Fruit fly (Drosophila melanogaster) whole organism, prepupa: ENCODE data around the gene fipi.

Source experiments
- Blimp-1 ChIP-seq: fragments of 200-800 bp; sonication (Bioruptor generic); optimal IDR thresholded peaks from 3 replicates; lab custom pipeline; 2017; ENCODE audit warnings: missing biosample characterization, missing genetic modification characterization, mild to moderate bottlenecking, moderate library complexity, missing genetic modification reagents
- CG10631 ChIP-seq: fragments of 200-800 bp; sonication (Bioruptor generic); optimal IDR thresholded peaks from 2 replicates; lab custom pipeline; 2016; ENCODE audit warnings: missing biosample characterization, missing genetic modification characterization
- CG10669 ChIP-seq: fragments of 200-800 bp; sonication (Bioruptor generic); optimal IDR thresholded peaks from 3 replicates; lab custom pipeline; 2018; ENCODE audit warnings: missing biosample characterization, mild to moderate bottlenecking, missing genetic modification characterization, moderate library complexity
- CG11294 ChIP-seq: fragments of 200-800 bp; sonication (Bioruptor generic); IDR thresholded peaks from 2 replicates; pipeline ENCODE4 v1.3.6; 2022; ENCODE audit warnings: missing biosample characterization, missing genetic modification characterization
- CG11902 ChIP-seq: fragments of 200-800 bp; sonication (Bioruptor generic); optimal IDR thresholded peaks from 3 replicates; lab custom pipeline; 2016; ENCODE audit warnings: missing biosample characterization, missing genetic modification characterization
- CG1621 ChIP-seq: fragments of 200-800 bp; sonication (Bioruptor generic); optimal IDR thresholded peaks from 3 replicates; lab custom pipeline; 2018; ENCODE audit warnings: missing biosample characterization, mild to moderate bottlenecking, missing genetic modification characterization
- CG16779 ChIP-seq: fragments of 200-800 bp; sonication (Bioruptor generic); optimal IDR thresholded peaks from 3 replicates; lab custom pipeline; 2017; ENCODE audit warnings: missing biosample characterization, mild to moderate bottlenecking, missing genetic modification characterization
- CG3032 ChIP-seq: fragments of 200-800 bp; optimal IDR thresholded peaks from 2 replicates; lab custom pipeline; 2019; ENCODE audit warnings: missing biosample characterization, mild to moderate bottlenecking, missing genetic modification characterization, moderate library complexity
- CG31627 ChIP-seq: fragments of 200-800 bp; sonication (Bioruptor generic); optimal IDR thresholded peaks from 3 replicates; lab custom pipeline; 2016; ENCODE audit warnings: missing biosample characterization, missing genetic modification characterization
- CG32006 ChIP-seq: fragments of 200-800 bp; sonication (Bioruptor generic); optimal IDR thresholded peaks from 3 replicates; lab custom pipeline; 2017; ENCODE audit warnings: missing biosample characterization, mild to moderate bottlenecking, missing genetic modification characterization
- CG3919 ChIP-seq: fragments of 200-800 bp; sonication (Bioruptor generic); optimal IDR thresholded peaks from 3 replicates; lab custom pipeline; 2016; ENCODE audit warnings: missing biosample characterization, missing genetic modification characterization
- CG4318 ChIP-seq: fragments of 200-800 bp; sonication (Bioruptor generic); optimal IDR thresholded peaks from 3 replicates; lab custom pipeline; 2017; ENCODE audit warnings: missing biosample characterization, mild to moderate bottlenecking, missing genetic modification characterization
- CG6163 ChIP-seq: fragments of 200-800 bp; sonication (Bioruptor generic); IDR thresholded peaks from 3 replicates; pipeline ENCODE4 v1.3.6; 2022; ENCODE audit warnings: missing biosample characterization, missing genetic modification characterization
- CG6276 ChIP-seq: fragments of 200-800 bp; sonication (Bioruptor generic); optimal IDR thresholded peaks from 2 replicates; lab custom pipeline; 2017; ENCODE audit warnings: missing biosample characterization, mild to moderate bottlenecking, missing genetic modification characterization
- CG6808 ChIP-seq: fragments of 200-800 bp; sonication (Bioruptor generic); optimal IDR thresholded peaks from 3 replicates; lab custom pipeline; 2017; ENCODE audit warnings: missing biosample characterization, missing genetic modification characterization, mild to moderate bottlenecking, moderate library complexity, missing genetic modification reagents
- CG7368 ChIP-seq: fragments of 200-800 bp; sonication (Bioruptor generic); optimal IDR thresholded peaks from 3 replicates; lab custom pipeline; 2016; ENCODE audit warnings: missing biosample characterization, missing genetic modification characterization
- CG8319 ChIP-seq: fragments of 200-800 bp; sonication (Bioruptor generic); optimal IDR thresholded peaks from 3 replicates; lab custom pipeline; 2016; ENCODE audit warnings: missing biosample characterization, missing genetic modification characterization
- CG8632 ChIP-seq: fragments of 200-800 bp; sonication (Bioruptor generic); optimal IDR thresholded peaks from 3 replicates; lab custom pipeline; 2016; ENCODE audit warnings: missing biosample characterization, missing genetic modification characterization
- Eip75B ChIP-seq: fragments of 200-800 bp; sonication (Bioruptor generic); optimal IDR thresholded peaks from 3 replicates; lab custom pipeline; 2016; ENCODE audit warnings: missing biosample characterization, missing genetic modification characterization
- Eip78C ChIP-seq: fragments of 200-800 bp; sonication (Bioruptor generic); peaks from one replicate; lab custom pipeline; 2016; ENCODE audit warnings: missing biosample characterization, missing genetic modification characterization
- Eip93F ChIP-seq: fragments of 200-800 bp; sonication (Bioruptor generic); optimal IDR thresholded peaks from 2 replicates; lab custom pipeline; 2016; ENCODE audit warnings: missing biosample characterization, mild to moderate bottlenecking, missing genetic modification characterization
- Ets21C ChIP-seq: fragments of 200-800 bp; sonication (Bioruptor generic); optimal IDR thresholded peaks from 3 replicates; lab custom pipeline; 2016; ENCODE audit warnings: missing biosample characterization, missing genetic modification characterization
- Hr38 ChIP-seq: sonication (Bioruptor generic); optimal IDR thresholded peaks from 2 replicates; lab custom pipeline; 2016; ENCODE audit warnings: missing biosample characterization, missing genetic modification characterization
- Hr39 ChIP-seq: fragments of 200-800 bp; sonication (Bioruptor generic); optimal IDR thresholded peaks from 2 replicates; lab custom pipeline; 2016; ENCODE audit warnings: missing biosample characterization, missing genetic modification characterization
- Lpt ChIP-seq: fragments of 200-800 bp; sonication (Bioruptor generic); optimal IDR thresholded peaks from 3 replicates; lab custom pipeline; 2016; ENCODE audit warnings: missing biosample characterization, missing genetic modification characterization
- Met ChIP-seq: fragments of 200-800 bp; sonication (Bioruptor generic); optimal IDR thresholded peaks from 3 replicates; lab custom pipeline; 2016; ENCODE audit warnings: missing biosample characterization, missing genetic modification characterization
- OdsH ChIP-seq: fragments of 200-800 bp; sonication (Bioruptor generic); optimal IDR thresholded peaks from 3 replicates; lab custom pipeline; 2016; ENCODE audit warnings: missing biosample characterization, missing genetic modification characterization
- Sox102F ChIP-seq: fragments of 200-800 bp; sonication (Bioruptor generic); optimal IDR thresholded peaks from 2 replicates; lab custom pipeline; 2016; ENCODE audit warnings: missing biosample characterization, mild to moderate bottlenecking, missing genetic modification characterization
- Sox14 ChIP-seq: fragments of 200-800 bp; sonication (Bioruptor generic); optimal IDR thresholded peaks from 3 replicates; lab custom pipeline; 2016; ENCODE audit warnings: missing biosample characterization, missing genetic modification characterization
- achi ChIP-seq: fragments of 200-800 bp; sonication (Bioruptor generic); optimal IDR thresholded peaks from 3 replicates; lab custom pipeline; 2016; ENCODE audit warnings: missing biosample characterization, missing genetic modification characterization
- acj6 ChIP-seq: fragments of 200-800 bp; sonication (Bioruptor generic); optimal IDR thresholded peaks from 3 replicates; lab custom pipeline; 2016; ENCODE audit warnings: missing biosample characterization, missing genetic modification characterization
- cyc ChIP-seq: fragments of 200-800 bp; sonication (Bioruptor generic); optimal IDR thresholded peaks from 3 replicates; lab custom pipeline; 2016; ENCODE audit warnings: missing biosample characterization, missing genetic modification characterization
- dac ChIP-seq: fragments of 200-800 bp; sonication (Bioruptor generic); optimal IDR thresholded peaks from 2 replicates; lab custom pipeline; 2017; ENCODE audit warnings: missing biosample characterization, mild to moderate bottlenecking, missing genetic modification characterization
- dsx ChIP-seq: fragments of 200-800 bp; optimal IDR thresholded peaks from 3 replicates; lab custom pipeline; 2019; ENCODE audit warnings: missing biosample characterization, mild to moderate bottlenecking, missing genetic modification characterization, moderate library complexity; ENCODE audit not compliant: poor library complexity, severe bottlenecking
- eg ChIP-seq: fragments of 200-800 bp; sonication (Bioruptor generic); IDR thresholded peaks from 3 replicates; pipeline ENCODE4 v1.3.6; 2022; ENCODE audit warnings: missing biosample characterization, missing genetic modification characterization
- fd59A ChIP-seq: fragments of 200-800 bp; sonication (Bioruptor generic); optimal IDR thresholded peaks from 2 replicates; lab custom pipeline; 2017; ENCODE audit warnings: missing biosample characterization, mild to moderate bottlenecking, missing genetic modification characterization, missing genetic modification reagents
- fkh ChIP-seq: fragments of 200-800 bp; sonication (Bioruptor generic); optimal IDR thresholded peaks from 3 replicates; lab custom pipeline; 2017; ENCODE audit warnings: missing biosample characterization, mild to moderate bottlenecking, missing genetic modification characterization, moderate library complexity
- lz ChIP-seq: fragments of 200-800 bp; sonication (Bioruptor generic); optimal IDR thresholded peaks from 3 replicates; lab custom pipeline; 2016; ENCODE audit warnings: missing biosample characterization, missing genetic modification characterization
- net ChIP-seq: fragments of 200-800 bp; sonication (Bioruptor generic); optimal IDR thresholded peaks from 3 replicates; lab custom pipeline; 2016; ENCODE audit warnings: missing biosample characterization, missing genetic modification characterization
- pdm3 ChIP-seq: fragments of 200-800 bp; sonication (Bioruptor generic); optimal IDR thresholded peaks from 3 replicates; lab custom pipeline; 2016; ENCODE audit warnings: missing biosample characterization, missing genetic modification characterization
- salr ChIP-seq, 2 experiments: fragments of 200-800 bp; sonication (Bioruptor generic); optimal IDR thresholded peaks; 3 replicates each; lab custom pipeline; 2016 to 2018; ENCODE audit warnings: missing biosample characterization in 2 of 2, missing genetic modification characterization in 2 of 2, mild to moderate bottlenecking in 1 of 2
- spab ChIP-seq: fragments of 200-800 bp; sonication (Bioruptor generic); optimal IDR thresholded peaks from 2 replicates; lab custom pipeline; 2017; ENCODE audit warnings: missing biosample characterization, mild to moderate bottlenecking, missing genetic modification characterization, missing genetic modification reagents
- ss ChIP-seq, 2 experiments: fragments of 200-800 bp; sonication (Bioruptor generic); optimal IDR thresholded peaks; 2 replicates in 1 of 2; 3 replicates in 1 of 2; lab custom pipeline; 2017 to 2018; ENCODE audit warnings: mild to moderate bottlenecking in 2 of 2, missing biosample characterization in 2 of 2, missing genetic modification characterization in 2 of 2, moderate library complexity in 1 of 2
- svp ChIP-seq: fragments of 200-800 bp; sonication (Bioruptor generic); peaks from one replicate; lab custom pipeline; 2016; ENCODE audit warnings: missing biosample characterization, missing genetic modification characterization
- vri ChIP-seq: fragments of 200-800 bp; sonication (Bioruptor generic); optimal IDR thresholded peaks from 3 replicates; lab custom pipeline; 2016; ENCODE audit warnings: missing biosample characterization, mild to moderate bottlenecking, missing genetic modification characterization

Gene fipi

DNA sequence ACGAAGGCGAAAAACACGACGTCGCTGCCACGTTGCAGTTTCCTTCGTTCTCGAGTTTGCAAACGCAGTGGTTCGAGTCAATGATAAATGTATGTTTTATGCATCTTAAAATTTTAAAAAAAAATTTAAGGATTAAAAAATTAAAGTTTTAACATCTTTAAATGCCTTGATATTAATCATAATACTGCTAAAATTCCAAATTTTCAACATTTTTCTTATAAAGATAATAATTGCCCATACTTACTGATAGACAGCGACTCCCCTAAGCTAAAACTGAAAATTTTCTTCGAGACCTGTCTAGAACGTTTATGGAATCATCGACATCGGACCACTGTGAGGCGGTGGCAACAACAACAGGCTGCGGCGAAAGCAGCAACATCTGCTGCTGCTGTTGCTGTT lies 27.5 kb upstream of the fipi start (continued):
- TF ChIP-seq Blimp-1 (GFP tag; lab: Kevin White, UChicago) = peak; percentile 3
- TF ChIP-seq CG3919 (GFP tag; lab: Kevin White, UChicago) = peak; percentile 74
- TF ChIP-seq CG1621 = peak; percentile 54
- peak; percentile 27 for TF ChIP-seq lz (GFP tag; lab: Kevin White, UChicago)
- TF ChIP-seq Lpt = peak; percentile 18
- peak; percentile 89 for TF ChIP-seq CG6808
- peak; percentile 79 for TF ChIP-seq achi (GFP tag; lab: Kevin White, UChicago)
- no peak for TF ChIP-seq Hr38 (GFP tag; lab: Kevin White, UChicago)
- TF ChIP-seq fd59A (GFP tag; lab: Kevin White, UChicago) = peak; percentile 58
- peak; percentile 79 for TF ChIP-seq Eip75B (GFP tag; lab: Kevin White, UChicago)
- TF ChIP-seq dsx (GFP tag; lab: Kevin White, UChicago) = peak; percentile 77
- TF ChIP-seq CG11294 (GFP tag; lab: Robert Waterston, UW) = peak; percentile 27; the same call in 1 of the 2 replicates
- no peak for TF ChIP-seq Eip93F (GFP tag; lab: Kevin White, UChicago)
- TF ChIP-seq eg (GFP tag; lab: Robert Waterston, UW) = peak; percentile 67; the same call in 2 of the 3 replicates
- TF ChIP-seq salr (GFP tag; optimal IDR thresholded peaks at IDR 0.05; lab: Kevin White, UChicago) = peak; percentile 52 to 70
- peak; percentile 97 for TF ChIP-seq Eip78C
- TF ChIP-seq ss (GFP tag; optimal IDR thresholded peaks at IDR 0.05; lab: Kevin White, UChicago) = peak; percentile 85 to 93
- peak; percentile 82 for TF ChIP-seq OdsH
- peak; percentile 57 for TF ChIP-seq CG4318
- peak; percentile 29 for TF ChIP-seq CG31627 (GFP tag; lab: Kevin White, UChicago)
- TF ChIP-seq Ets21C (GFP tag; lab: Kevin White, UChicago) = peak; percentile 57
- TF ChIP-seq CG6163 (GFP tag; lab: Robert Waterston, UW) = peak; percentile 40
- peak; percentile 81 for TF ChIP-seq net (GFP tag; lab: Kevin White, UChicago)
- TF ChIP-seq CG10669 = peak; percentile 82
- TF ChIP-seq cyc (GFP tag; lab: Kevin White, UChicago) = peak; percentile 49
- TF ChIP-seq CG7368 = peak; percentile 56
- peak; percentile 8 for TF ChIP-seq dac
- TF ChIP-seq CG32006 (GFP tag; lab: Kevin White, UChicago) = peak; percentile 78
- TF ChIP-seq spab (GFP tag; lab: Kevin White, UChicago) = peak; percentile 88
- peak; percentile 81 for TF ChIP-seq CG16779 (tag; lab: Kevin White, UChicago)
- TF ChIP-seq Hr39 (GFP tag; lab: Kevin White, UChicago) = no peak
- TF ChIP-seq pdm3 (GFP tag; lab: Kevin White, UChicago) = peak; percentile 76
- TF ChIP-seq CG10631 = peak; percentile 56
- TF ChIP-seq fkh (GFP tag; lab: Kevin White, UChicago) = peak; percentile 16
- TF ChIP-seq Met = peak; percentile 72
- TF ChIP-seq, all 60 proteins: peak for 57

DNA sequence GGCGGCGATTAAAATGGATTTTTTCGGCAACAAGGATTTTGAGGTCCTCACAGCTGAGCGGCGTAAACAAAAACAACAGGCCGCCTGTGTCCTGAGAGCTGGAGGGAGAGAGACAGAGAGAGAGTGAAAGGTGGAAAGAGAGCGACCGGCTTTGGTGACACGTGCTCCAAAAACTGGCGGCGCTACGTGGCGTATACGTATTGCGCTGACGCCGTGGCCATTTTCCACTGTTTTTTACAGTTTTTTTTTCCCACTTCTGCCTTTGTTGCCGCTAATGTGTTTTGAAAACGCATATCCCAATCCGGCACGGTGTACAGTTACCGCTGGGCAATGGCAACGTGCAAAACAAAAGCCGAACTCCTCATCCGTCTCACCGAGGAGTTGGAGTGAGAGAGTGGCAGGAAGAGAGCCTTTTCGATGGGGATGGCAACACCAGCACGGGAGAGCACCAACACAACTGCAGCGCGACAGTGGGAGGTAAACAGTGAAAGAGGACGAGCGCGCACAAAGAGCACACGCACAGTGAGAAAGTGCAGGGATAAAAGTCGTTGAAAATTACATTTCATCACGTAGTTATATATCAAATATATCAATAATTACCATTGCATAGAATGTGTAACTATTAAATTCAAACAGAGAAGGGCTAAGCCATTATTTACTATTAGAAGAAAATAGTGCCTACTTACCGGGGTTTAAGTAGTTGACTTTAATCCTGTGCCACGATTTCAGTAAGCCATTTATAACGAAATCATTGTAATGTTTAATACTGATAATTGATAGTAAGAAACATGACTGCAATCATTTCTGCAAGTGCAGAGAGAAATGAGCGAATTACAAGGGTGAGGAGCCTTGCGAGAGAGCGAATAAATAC lies 26.8 kb upstream of the fipi start:
- TF ChIP-seq CG11294 (GFP tag; lab: Robert Waterston, UW) (peak; percentile 17; the same call in 1 of the 2 replicates), fkh (GFP tag; lab: Kevin White, UChicago) (no peak), svp (GFP tag; lab: Kevin White, UChicago) (no peak), acj6 (peak; percentile 82), CG6276 (GFP tag; lab: Kevin White, UChicago) (no peak), Sox102F (GFP tag; lab: Kevin White, UChicago) (peak; percentile 75), pdm3 (GFP tag; lab: Kevin White, UChicago) (peak; percentile 72), Eip93F (GFP tag; lab: Kevin White, UChicago) (peak; percentile 40), fd59A (GFP tag; lab: Kevin White, UChicago) (peak; percentile 82), CG8632 (GFP tag; lab: Kevin White, UChicago) (peak; percentile 64), salr (GFP tag; optimal IDR thresholded peaks at IDR 0.05; lab: Kevin White, UChicago) (peak; percentile 63 to 88), vri (GFP tag; lab: Kevin White, UChicago) (peak; percentile 67), CG8319 (peak; percentile 19), eg (GFP tag; lab: Robert Waterston, UW) (no peak), achi (GFP tag; lab: Kevin White, UChicago) (peak; percentile 74), spab (GFP tag; lab: Kevin White, UChicago) (no peak), CG6163 (GFP tag; lab: Robert Waterston, UW) (peak; percentile 50), Blimp-1 (GFP tag; lab: Kevin White, UChicago) (peak; percentile 49), dsx (GFP tag; lab: Kevin White, UChicago) (peak; percentile 76), ss (GFP tag; optimal IDR thresholded peaks at IDR 0.05; lab: Kevin White, UChicago) (no peak), CG10669 (peak; percentile 78), CG10631 (peak; percentile 88), Lpt (peak; percentile 28), CG7368 (peak; percentile 53), CG11902 (GFP tag; lab: Kevin White, UChicago) (peak; percentile 72), CG3032 (tag; lab: Kevin White, UChicago) (peak; percentile 78), dac (peak; percentile 32), CG31627 (GFP tag; lab: Kevin White, UChicago) (peak; percentile 81), Sox14 (peak; percentile 78)
